Fruit fly (Drosophila melanogaster) whole organism, embryonic: ENCODE results near the gene trbl.

Source experiments
- CG13775 ChIP-seq: fragments of 200-800 bp; sonication (Bioruptor generic); optimal IDR thresholded peaks from 3 replicates; lab custom pipeline; 2017; ENCODE audit warnings: missing biosample characterization, mild to moderate bottlenecking, missing genetic modification characterization
- CG17568 ChIP-seq: fragments of 200-800 bp; sonication (Bioruptor generic); optimal IDR thresholded peaks from 2 replicates; lab custom pipeline; 2018; ENCODE audit warnings: missing biosample characterization, mild to moderate bottlenecking, missing genetic modification characterization, moderate library complexity
- CG3065 ChIP-seq: fragments of 200-800 bp; sonication (Bioruptor generic); optimal IDR thresholded peaks from 2 replicates; lab custom pipeline; 2016; ENCODE audit warnings: missing biosample characterization, missing genetic modification characterization
- CG32532 ChIP-seq: fragments of 200-800 bp; sonication (Bioruptor generic); IDR thresholded peaks from 2 replicates; pipeline ENCODE4 v1.3.6; 2022; ENCODE audit warnings: missing biosample characterization, missing genetic modification characterization
- CG5953 ChIP-seq: fragments of 200-800 bp; sonication (Bioruptor generic); IDR thresholded peaks from 2 replicates; pipeline ENCODE4 v1.3.6; 2022; ENCODE audit warnings: missing biosample characterization, missing genetic modification characterization
- CG8765 ChIP-seq: fragments of 200-800 bp; sonication (Bioruptor generic); IDR thresholded peaks from 2 replicates; pipeline ENCODE4 v1.3.6; 2022; ENCODE audit warnings: missing biosample characterization, missing genetic modification characterization
- Camta ChIP-seq: fragments of 200-800 bp; sonication (Bioruptor generic); optimal IDR thresholded peaks from 2 replicates; lab custom pipeline; 2016; ENCODE audit warnings: missing biosample characterization, missing genetic modification characterization
- Dad ChIP-seq: fragments of 200-800 bp; sonication (Bioruptor generic); optimal IDR thresholded peaks from 3 replicates; lab custom pipeline; 2016; ENCODE audit warnings: missing biosample characterization, missing genetic modification characterization
- bab2 ChIP-seq: fragments of 200-800 bp; sonication (Bioruptor generic); optimal IDR thresholded peaks from 2 replicates; lab custom pipeline; 2016; ENCODE audit warnings: missing biosample characterization, missing genetic modification characterization
- disco-r ChIP-seq: fragments of 200-800 bp; sonication (Bioruptor generic); optimal IDR thresholded peaks from 2 replicates; lab custom pipeline; 2016; ENCODE audit warnings: missing biosample characterization, missing genetic modification characterization
- slou ChIP-seq: fragments of 200-800 bp; sonication (Bioruptor generic); optimal IDR thresholded peaks from 3 replicates; lab custom pipeline; 2016; ENCODE audit warnings: missing biosample characterization, missing genetic modification characterization

DNA sequence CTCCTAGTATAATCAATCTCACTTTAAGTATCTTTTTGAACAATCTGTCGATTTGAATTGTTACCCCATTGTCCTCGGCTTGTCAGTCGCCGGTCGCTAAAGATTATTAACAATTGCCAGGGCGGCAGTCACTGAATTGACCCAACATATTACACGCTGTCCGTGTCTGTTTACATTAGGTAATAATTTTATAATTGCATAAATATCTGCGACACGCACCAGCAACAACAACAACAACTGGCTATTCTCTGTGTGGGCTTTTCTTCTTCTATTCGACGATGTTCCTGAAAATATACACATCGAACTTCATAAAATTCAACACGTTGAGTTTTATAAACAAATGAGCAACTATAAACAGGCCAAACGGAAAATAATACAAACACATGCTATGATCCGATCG, 47.4 kb upstream of the trbl start:
- no peak for TF ChIP-seq disco-r (GFP tag; lab: Kevin White, UChicago)
- no peak for TF ChIP-seq Camta (GFP tag; lab: Kevin White, UChicago)
- TF ChIP-seq bab2 (GFP tag; lab: Kevin White, UChicago) = no peak
- TF ChIP-seq CG8765 = no peak
- no peak for TF ChIP-seq slou (GFP tag; lab: Kevin White, UChicago)
- no peak for TF ChIP-seq CG32532 (GFP tag; lab: Robert Waterston, UW)
- no peak for TF ChIP-seq CG17568 (GFP tag; lab: Kevin White, UChicago)
- TF ChIP-seq CG3065 (GFP tag; lab: Kevin White, UChicago) = no peak
- TF ChIP-seq CG13775 (GFP tag; lab: Kevin White, UChicago) = no peak
- no peak for TF ChIP-seq Dad (GFP tag; lab: Kevin White, UChicago)
- TF ChIP-seq CG5953 (GFP tag; lab: Robert Waterston, UW) = no peak
